Worm (Caenorhabditis elegans): ENCODE results near the gene dvc-1.

The dvc-1 gene

DNA sequence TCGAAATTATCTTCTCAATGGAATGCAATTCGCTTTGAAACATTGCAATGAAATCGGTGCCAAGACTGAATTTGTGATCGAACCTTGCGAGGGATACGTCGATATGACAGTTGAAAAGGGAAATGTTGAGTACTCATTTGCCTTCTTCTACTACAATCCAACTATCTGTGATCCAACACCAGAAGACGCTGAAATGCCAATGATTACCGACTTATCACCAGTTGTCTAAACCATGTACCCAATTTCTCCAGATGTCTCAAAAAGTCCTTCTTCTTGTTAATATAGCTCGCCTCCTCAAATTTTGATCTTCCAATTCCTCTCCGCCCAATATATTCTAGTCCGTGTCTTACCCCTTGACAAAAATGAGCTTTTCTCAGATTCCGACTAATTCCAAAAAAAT, 23.0 kb downstream of the dvc-1 start:
- TF ChIP-seq eor-1 (tag; optimal IDR thresholded peaks at IDR 0.05) (no peak), snpc-4 (tag; optimal IDR thresholded peaks at IDR 0.05) (no peak), skn-1 (tag; optimal IDR thresholded peaks at IDR 0.05) (no peak), ceh-9 (tag; optimal IDR thresholded peaks at IDR 0.05) (no peak), elt-3 (tag; optimal IDR thresholded peaks at IDR 0.05) (no peak), tbx-2 (tag; optimal IDR thresholded peaks at IDR 0.05) (no peak), ama-1 (optimal IDR thresholded peaks at IDR 0.05) (no peak), ZK546.5 (tag; optimal IDR thresholded peaks at IDR 0.05) (no peak)

- TF ChIP-seq egl-5 (tag; optimal IDR thresholded peaks at IDR 0.05) (peak; percentile 82), nhr-11 (tag; optimal IDR thresholded peaks at IDR 0.05) (no peak)
These were observed 24.6 kb downstream of the dvc-1 start for ce11 chrV:11214569-11214968.

ce11 chrV:11211323-11211722, 27.8 kb downstream of the dvc-1 start:
- no peak for TF ChIP-seq daf-12 (tag; optimal IDR thresholded peaks at IDR 0.05)
- TF ChIP-seq egl-5 (tag; optimal IDR thresholded peaks at IDR 0.05), result peak; percentile 5

- no peak for TF ChIP-seq nhr-12 (tag; optimal IDR thresholded peaks at IDR 0.05)
- TF ChIP-seq nhr-77 (tag; optimal IDR thresholded peaks at IDR 0.05), result no peak
- no peak for TF ChIP-seq aly-2 (tag; optimal IDR thresholded peaks at IDR 0.05)
- TF ChIP-seq ceh-16 (tag; optimal IDR thresholded peaks at IDR 0.05), result no peak
- TF ChIP-seq ceh-82 (tag; optimal IDR thresholded peaks at IDR 0.05), result no peak
- no peak for TF ChIP-seq mml-1 (tag; optimal IDR thresholded peaks at IDR 0.05)
- no peak for TF ChIP-seq daf-12 (tag; optimal IDR thresholded peaks at IDR 0.05)
- TF ChIP-seq ceh-9 (tag; optimal IDR thresholded peaks at IDR 0.05), result no peak
- no peak for TF ChIP-seq pha-4 (tag; optimal IDR thresholded peaks at IDR 0.05)
- no peak for TF ChIP-seq pqm-1 (tag; optimal IDR thresholded peaks at IDR 0.05)
- TF ChIP-seq mdl-1 (tag; optimal IDR thresholded peaks at IDR 0.05), result no peak
- no peak for TF ChIP-seq tbx-2 (tag; optimal IDR thresholded peaks at IDR 0.05)
- no peak for TF ChIP-seq unc-62 (GFP tag; optimal IDR thresholded peaks at IDR 0.05)
- no peak for TF ChIP-seq R02D3.7 (tag; optimal IDR thresholded peaks at IDR 0.05)
- no peak for TF ChIP-seq unc-39 (tag; optimal IDR thresholded peaks at IDR 0.05)
- TF ChIP-seq fkh-10 (GFP tag; optimal IDR thresholded peaks at IDR 0.05), result no peak
- TF ChIP-seq elt-1 (tag; optimal IDR thresholded peaks at IDR 0.05), result no peak
- TF ChIP-seq elt-3 (tag; optimal IDR thresholded peaks at IDR 0.05), result no peak
- no peak for TF ChIP-seq nhr-23 (tag; optimal IDR thresholded peaks at IDR 0.05)
- TF ChIP-seq ama-1 (optimal IDR thresholded peaks at IDR 0.05), result no peak
These were observed 29.5 kb downstream of the dvc-1 start for ce11 chrV:11209452-11210188.

- TF ChIP-seq fos-1 (tag; optimal IDR thresholded peaks at IDR 0.05) (no peak), nhr-25 (tag; optimal IDR thresholded peaks at IDR 0.05) (no peak), ztf-4 (tag; optimal IDR thresholded peaks at IDR 0.05) (no peak), nhr-28 (tag; optimal IDR thresholded peaks at IDR 0.05) (no peak), nfya-1 (tag; optimal IDR thresholded peaks at IDR 0.05; ENCODE audit: insufficient read depth) (no peak), egl-5 (tag; optimal IDR thresholded peaks at IDR 0.05) (no peak), fkh-10 (GFP tag; optimal IDR thresholded peaks at IDR 0.05) (no peak), elt-3 (tag; optimal IDR thresholded peaks at IDR 0.05) (no peak), elt-2 (tag; optimal IDR thresholded peaks at IDR 0.05) (no peak), daf-12 (tag; optimal IDR thresholded peaks at IDR 0.05) (no peak), mml-1 (tag; optimal IDR thresholded peaks at IDR 0.05) (no peak), snpc-4 (tag; optimal IDR thresholded peaks at IDR 0.05) (no peak), egl-27 (tag; optimal IDR thresholded peaks at IDR 0.05) (no peak), ama-1 (optimal IDR thresholded peaks at IDR 0.05) (no peak), lin-39 (tag; optimal IDR thresholded peaks at IDR 0.05) (no peak), nhr-12 (tag; optimal IDR thresholded peaks at IDR 0.05) (no peak), jun-1 (tag; optimal IDR thresholded peaks at IDR 0.05) (no peak), unc-39 (tag; optimal IDR thresholded peaks at IDR 0.05) (no peak), lsy-12 (tag; optimal IDR thresholded peaks at IDR 0.05) (no peak)
These were observed 32.7 kb downstream of the dvc-1 start for ce11 chrV:11206467-11206866.

Data from whole organism, L3 larva.